Worm (Caenorhabditis elegans) whole organism, L3 larva: ENCODE results near the gene ceh-16.
A peak's percentile ranks its signal among the peaks of the same experiment; 100 is the strongest.

Source experiments
- R02D3.7 ChIP-seq: fragments of 150-350 bp; optimal IDR thresholded peaks from 2 replicates; lab custom pipeline; 2014; ENCODE audit warnings: missing biosample characterization, missing genetic modification characterization
- ZK546.5 ChIP-seq: sonication (generic microtip); optimal IDR thresholded peaks from 2 replicates; lab custom pipeline; 2017; ENCODE audit warnings: missing biosample characterization, missing genetic modification characterization
- aly-2 ChIP-seq: fragments of 150-350 bp; optimal IDR thresholded peaks from 2 replicates; lab custom pipeline; 2014; ENCODE audit warnings: missing biosample characterization, missing genetic modification characterization
- ceh-9 ChIP-seq: sonication (generic microtip); optimal IDR thresholded peaks from 2 replicates; lab custom pipeline; 2018; ENCODE audit warnings: missing biosample characterization, missing genetic modification characterization
- daf-12 ChIP-seq: fragments of 150-350 bp; optimal IDR thresholded peaks from 2 replicates; lab custom pipeline; 2014; ENCODE audit warnings: missing biosample characterization, missing genetic modification reagents, missing genetic modification characterization
- egl-27 ChIP-seq: sonication (generic microtip); optimal IDR thresholded peaks from 4 replicates; lab custom pipeline; 2017; ENCODE audit warnings: missing biosample characterization, missing genetic modification reagents, missing genetic modification characterization
- egl-5 ChIP-seq: fragments of 150-350 bp; optimal IDR thresholded peaks from 2 replicates; lab custom pipeline; 2017; ENCODE audit warnings: missing biosample characterization, missing genetic modification reagents, missing genetic modification characterization, inconsistent platforms
- elt-2 ChIP-seq: sonication (generic microtip); optimal IDR thresholded peaks from 2 replicates; lab custom pipeline; 2016; ENCODE audit warnings: missing genetic modification reagents, mild to moderate bottlenecking, missing genetic modification characterization, missing compliant biosample characterization
- elt-3 ChIP-seq, 3 experiments: fragments of 150-350 bp in 1 of 3; sonication (generic microtip) in 2 of 3; optimal IDR thresholded peaks; 2 replicates in 2 of 3; 4 replicates in 1 of 3; lab custom pipeline; 2014 to 2017; ENCODE audit warnings: missing biosample characterization in 3 of 3, missing genetic modification characterization in 3 of 3
- eor-1 ChIP-seq, 2 experiments: fragments of 150-350 bp; optimal IDR thresholded peaks; 2 replicates each; lab custom pipeline; 2014 to 2018; ENCODE audit warnings: missing biosample characterization in 2 of 2, missing genetic modification characterization in 2 of 2
- fkh-10 ChIP-seq: sonication (generic microtip); optimal IDR thresholded peaks from 2 replicates; lab custom pipeline; 2017; ENCODE audit warnings: missing biosample characterization, missing genetic modification reagents, missing genetic modification characterization
- fkh-2 ChIP-seq: fragments of 150-350 bp; optimal IDR thresholded peaks from 2 replicates; lab custom pipeline; 2014; ENCODE audit warnings: missing biosample characterization, missing genetic modification reagents, missing genetic modification characterization
- hmg-11 ChIP-seq: sonication (generic microtip); optimal IDR thresholded peaks from 2 replicates; lab custom pipeline; 2016; ENCODE audit warnings: missing genetic modification characterization, missing compliant biosample characterization
- jun-1 ChIP-seq: fragments of 150-350 bp; optimal IDR thresholded peaks from 2 replicates; lab custom pipeline; 2014; ENCODE audit warnings: missing biosample characterization, missing genetic modification reagents, missing genetic modification characterization
- lin-39 ChIP-seq: fragments of 150-350 bp; optimal IDR thresholded peaks from 2 replicates; lab custom pipeline; 2018; ENCODE audit warnings: missing biosample characterization, missing genetic modification reagents, missing genetic modification characterization
- lsy-12 ChIP-seq: sonication (generic microtip); optimal IDR thresholded peaks from 2 replicates; lab custom pipeline; 2016; ENCODE audit warnings: mild to moderate bottlenecking, missing genetic modification characterization, missing compliant biosample characterization
- mdl-1 ChIP-seq: fragments of 150-350 bp; optimal IDR thresholded peaks from 2 replicates; lab custom pipeline; 2014; ENCODE audit warnings: missing biosample characterization, missing genetic modification characterization
- mml-1 ChIP-seq: fragments of 150-350 bp; sonication (generic microtip); optimal IDR thresholded peaks from 3 replicates; lab custom pipeline; 2014; ENCODE audit warnings: missing biosample characterization, missing genetic modification characterization
- nhr-23 ChIP-seq: fragments of 150-350 bp; optimal IDR thresholded peaks from 2 replicates; lab custom pipeline; 2014; ENCODE audit warnings: missing biosample characterization, missing genetic modification reagents, missing genetic modification characterization
- nhr-237 ChIP-seq: fragments of 150-350 bp; optimal IDR thresholded peaks from 2 replicates; lab custom pipeline; 2014; ENCODE audit warnings: missing biosample characterization, missing genetic modification characterization
- nhr-25 ChIP-seq: sonication (generic microtip); optimal IDR thresholded peaks from 2 replicates; lab custom pipeline; 2017; ENCODE audit warnings: missing biosample characterization, missing genetic modification characterization
- nhr-43 ChIP-seq: sonication (generic microtip); optimal IDR thresholded peaks from 2 replicates; lab custom pipeline; 2016; ENCODE audit warnings: mild to moderate bottlenecking, missing genetic modification characterization, missing compliant biosample characterization; ENCODE audit not compliant: poor library complexity, severe bottlenecking
- nhr-67 ChIP-seq: fragments of 150-350 bp; optimal IDR thresholded peaks from 2 replicates; lab custom pipeline; 2014; ENCODE audit warnings: missing biosample characterization, missing genetic modification characterization
- pha-4 ChIP-seq: fragments of 150-350 bp; optimal IDR thresholded peaks from 2 replicates; lab custom pipeline; 2014; ENCODE audit warnings: missing biosample characterization, missing genetic modification reagents, missing genetic modification characterization
- pqm-1 ChIP-seq: fragments of 150-350 bp; optimal IDR thresholded peaks from 2 replicates; lab custom pipeline; 2017; ENCODE audit warnings: missing biosample characterization, missing genetic modification characterization, inconsistent platforms
- snpc-4 ChIP-seq: fragments of 150-350 bp; optimal IDR thresholded peaks from 2 replicates; lab custom pipeline; 2014; ENCODE audit warnings: missing biosample characterization, missing genetic modification characterization
- tbx-2 ChIP-seq: sonication (generic microtip); optimal IDR thresholded peaks from 2 replicates; lab custom pipeline; 2016; ENCODE audit warnings: mild to moderate bottlenecking, missing genetic modification characterization, missing compliant biosample characterization
- unc-62 ChIP-seq: fragments of 150-350 bp; sonication (generic microtip); optimal IDR thresholded peaks from 4 replicates; lab custom pipeline; 2014; ENCODE audit warnings: missing biosample characterization, missing genetic modification reagents, missing genetic modification characterization
- ztf-4 ChIP-seq: fragments of 150-350 bp; optimal IDR thresholded peaks from 2 replicates; lab custom pipeline; 2014; ENCODE audit warnings: missing biosample characterization, missing genetic modification characterization

ceh-16 gene

ce11 chrIII:8663143-8663542 is 40.6 kb downstream of the ceh-16 start:
- TF ChIP-seq nhr-25 (tag; lab: Kevin White, UChicago), result peak; percentile 40
- peak; percentile 41 for TF ChIP-seq nhr-23 (tag; lab: Kevin White, UChicago)
- TF ChIP-seq pha-4 (tag; lab: Kevin White, UChicago), result no peak

- TF ChIP-seq mml-1 (tag; lab: Kevin White, UChicago), result no peak
Observed at ce11 chrIII:8664897-8665388, 42.4 kb downstream of the ceh-16 start, which contains the start of gene F22B7.1. Gene F22B7.1 (plus strand): TSS chrIII:8665338.

ce11 chrIII:8667382-8667781 is 44.8 kb downstream of the ceh-16 start, which contains the start of gene dpy-19:
Gene dpy-19 (minus strand): TSS chrIII:8667482.
- TF ChIP-seq pha-4 (tag; lab: Kevin White, UChicago) (no peak), nhr-237 (no peak), elt-2 (no peak), fkh-10 (no peak), lsy-12 (tag; lab: Kevin White, UChicago) (no peak), snpc-4 (tag; lab: Kevin White, UChicago) (no peak), daf-12 (no peak), egl-5 (tag; lab: Kevin White, UChicago) (no peak), egl-27 (tag; lab: Kevin White, UChicago) (no peak), nhr-67 (tag; lab: Kevin White, UChicago) (no peak), fkh-2 (tag; lab: Kevin White, UChicago) (no peak), ceh-9 (tag; lab: Kevin White, UChicago) (no peak), lin-39 (tag; lab: Kevin White, UChicago) (no peak), pqm-1 (tag; lab: Kevin White, UChicago) (no peak), hmg-11 (tag; lab: Kevin White, UChicago) (no peak), ZK546.5 (tag; lab: Kevin White, UChicago) (no peak), mdl-1 (no peak), nhr-43 (tag; lab: Kevin White, UChicago) (no peak)
- TF ChIP-seq, all 47 proteins: peak for 0

- TF ChIP-seq jun-1 (tag; lab: Kevin White, UChicago) (no peak), R02D3.7 (tag; lab: Kevin White, UChicago) (no peak), hmg-11 (tag; lab: Kevin White, UChicago) (peak; percentile 19), ztf-4 (no peak), fkh-2 (tag; lab: Kevin White, UChicago) (no peak), snpc-4 (tag; lab: Kevin White, UChicago) (no peak), nhr-25 (tag; lab: Kevin White, UChicago) (peak; percentile 9), aly-2 (tag; lab: Kevin White, UChicago) (no peak), unc-62 (GFP tag; lab: Kevin White, UChicago) (no peak)
Observed at ce11 chrIII:8668717-8669116, 46.2 kb downstream of the ceh-16 start.

- TF ChIP-seq fkh-10 (no peak), tbx-2 (tag; lab: Kevin White, UChicago) (no peak), hmg-11 (tag; lab: Kevin White, UChicago) (no peak), pqm-1 (tag; lab: Kevin White, UChicago) (no peak), eor-1 (tag; optimal IDR thresholded peaks at IDR 0.05; lab: Kevin White, UChicago) (no peak), mdl-1 (no peak), lsy-12 (tag; lab: Kevin White, UChicago) (no peak), elt-3 (tag; optimal IDR thresholded peaks at IDR 0.05; lab: Kevin White, UChicago) (no peak)
Observed at ce11 chrIII:8674980-8675485, 52.5 kb downstream of the ceh-16 start, which contains the start of gene pgl-2. Gene pgl-2 (minus strand): TSS chrIII:8675435.
